Fruit fly (Drosophila melanogaster) Kc167 (cell line): ENCODE results near the gene Cyp12c1.

Experiments
- Myc ChIP-seq: fragments of >200 bp; optimal IDR thresholded peaks from 2 replicates; lab custom pipeline; 2017; ENCODE audit warnings: missing external identifiers
- Sin3A ChIP-seq: fragments of >200 bp; optimal IDR thresholded peaks from 2 replicates; lab custom pipeline; 2018; ENCODE audit warnings: missing external identifiers
- h ChIP-seq: fragments of >200 bp; optimal IDR thresholded peaks from 3 replicates; lab custom pipeline; 2018; ENCODE audit warnings: missing external identifiers
- insv ChIP-seq: fragments of >200 bp; optimal IDR thresholded peaks from 3 replicates; lab custom pipeline; 2018; ENCODE audit warnings: missing external identifiers
- psq ChIP-seq: fragments of >200 bp; optimal IDR thresholded peaks from 2 replicates; lab custom pipeline; 2017; ENCODE audit warnings: missing external identifiers
- ttk ChIP-seq: sonication (Bioruptor generic); optimal IDR thresholded peaks from 2 replicates; lab custom pipeline; 2017; ENCODE audit warnings: missing external identifiers

The Cyp12c1 gene

dm6 chr3L:18686220-18686801 is at the start of gene Cyp12c1:
TSS of gene Cyp12c1 (minus strand) at chr3L:18686319.
- TF ChIP-seq ttk (lab: Kevin White, UChicago) (no peak), psq (lab: Kevin White, UChicago) (no peak), insv (no peak), h (lab: Kevin White, UChicago) (no peak), Myc (lab: Kevin White, UChicago) (no peak), Sin3A (lab: Kevin White, UChicago) (no peak)

dm6 chr3L:18723172-18723571 is 37.1 kb upstream of the Cyp12c1 start, which contains the start of gene CG12477:
TSS of gene CG12477 (minus strand) at chr3L:18723272.
- TF ChIP-seq h (lab: Kevin White, UChicago), result no peak
- no peak for TF ChIP-seq ttk (lab: Kevin White, UChicago)
- no peak for TF ChIP-seq Myc (lab: Kevin White, UChicago)
- TF ChIP-seq insv, result no peak
- no peak for TF ChIP-seq psq (lab: Kevin White, UChicago)
- no peak for TF ChIP-seq Sin3A (lab: Kevin White, UChicago)

- TF ChIP-seq h (lab: Kevin White, UChicago), result no peak
- TF ChIP-seq psq (lab: Kevin White, UChicago), result no peak
- no peak for TF ChIP-seq Sin3A (lab: Kevin White, UChicago)
- no peak for TF ChIP-seq ttk (lab: Kevin White, UChicago)
- TF ChIP-seq Myc (lab: Kevin White, UChicago), result no peak
- no peak for TF ChIP-seq insv
These were observed 12.2 kb upstream of the Cyp12c1 start, which contains the start of gene Dic4 for dm6 chr3L:18698312-18698711. TSS of gene Dic4 (minus strand) at chr3L:18698412.

dm6 chr3L:18693887-18694286 is 7.8 kb upstream of the Cyp12c1 start, which contains the start of gene CG6893:
TSS of gene CG6893 (plus strand) at chr3L:18694187.
- no peak for TF ChIP-seq insv
- TF ChIP-seq ttk (lab: Kevin White, UChicago), result no peak
- no peak for TF ChIP-seq h (lab: Kevin White, UChicago)
- no peak for TF ChIP-seq Myc (lab: Kevin White, UChicago)
- TF ChIP-seq Sin3A (lab: Kevin White, UChicago), result no peak
- no peak for TF ChIP-seq psq (lab: Kevin White, UChicago)

- TF ChIP-seq Myc (lab: Kevin White, UChicago) (no peak), insv (no peak), h (lab: Kevin White, UChicago) (no peak), ttk (lab: Kevin White, UChicago) (no peak), Sin3A (lab: Kevin White, UChicago) (no peak), psq (lab: Kevin White, UChicago) (no peak)
These were observed 2.3 kb downstream of the Cyp12c1 start, which contains the start of gene Chmp1 for dm6 chr3L:18683846-18684245. TSS of gene Chmp1 (minus strand) at chr3L:18684061.

- TF ChIP-seq ttk (lab: Kevin White, UChicago) (no peak), h (lab: Kevin White, UChicago) (no peak), insv (no peak), Sin3A (lab: Kevin White, UChicago) (no peak), Myc (lab: Kevin White, UChicago) (no peak), psq (lab: Kevin White, UChicago) (no peak)
These were observed 4.4 kb downstream of the Cyp12c1 start, which contains the start of the genes Sgf11 and CG32202 for dm6 chr3L:18681550-18682217. TSS of gene Sgf11 (minus strand) at chr3L:18681836. TSS of gene CG32202 (plus strand) at chr3L:18682184.

dm6 chr3L:18675363-18675866 is 10.7 kb downstream of the Cyp12c1 start, which contains the start of the genes GNBP2 and GNBP1:
TSS of gene GNBP2 (minus strand) at chr3L:18675413.
TSS of gene GNBP1 (plus strand) at chr3L:18675800.
- TF ChIP-seq Sin3A (lab: Kevin White, UChicago), result no peak

dm6 chr3L:18672986-18673633 is 13.0 kb downstream of the Cyp12c1 start, which contains the start of gene Capr:
TSS of gene Capr (minus strand) at chr3L:18673324.
- TF ChIP-seq Sin3A (lab: Kevin White, UChicago), result peak; percentile 83
- TF ChIP-seq psq (lab: Kevin White, UChicago), result no peak

dm6 chr3L:18672203-18672602 is 13.9 kb downstream of the Cyp12c1 start:
- no peak for TF ChIP-seq insv
- TF ChIP-seq Myc (lab: Kevin White, UChicago), result no peak
- no peak for TF ChIP-seq Sin3A (lab: Kevin White, UChicago)
- TF ChIP-seq ttk (lab: Kevin White, UChicago), result no peak
- no peak for TF ChIP-seq h (lab: Kevin White, UChicago)
- no peak for TF ChIP-seq psq (lab: Kevin White, UChicago)

- TF ChIP-seq Sin3A (lab: Kevin White, UChicago) (no peak), psq (lab: Kevin White, UChicago) (no peak), insv (no peak), ttk (lab: Kevin White, UChicago) (no peak), h (lab: Kevin White, UChicago) (no peak), Myc (lab: Kevin White, UChicago) (no peak)
These were observed 16.2 kb downstream of the Cyp12c1 start for dm6 chr3L:18669874-18670273.

dm6 chr3L:18667115-18667514 is 19.0 kb downstream of the Cyp12c1 start, which contains the start of gene CG42495:
TSS of gene CG42495 (plus strand) at chr3L:18667361.
- TF ChIP-seq psq (lab: Kevin White, UChicago) (no peak), Myc (lab: Kevin White, UChicago) (no peak), h (lab: Kevin White, UChicago) (no peak), Sin3A (lab: Kevin White, UChicago) (no peak), insv (no peak), ttk (lab: Kevin White, UChicago) (no peak)
